Fruit fly (Drosophila melanogaster) whole organism, embryonic: ENCODE measurements around the gene wrd.
A peak's percentile ranks its signal among the peaks of the same experiment; 100 is the strongest.

Experiments used
- B-H1 ChIP-seq: fragments of 200-800 bp; sonication (Bioruptor generic); IDR thresholded peaks from 3 replicates; pipeline ENCODE4 v1.3.6; 2022; ENCODE audit warnings: missing biosample characterization, missing genetic modification characterization
- C15 ChIP-seq: fragments of 200-800 bp; sonication (Bioruptor generic); IDR thresholded peaks from 3 replicates; pipeline ENCODE4 v1.3.6; 2022; ENCODE audit warnings: missing biosample characterization, missing genetic modification characterization
- CG10565 ChIP-seq: fragments of 200-800 bp; sonication (Bioruptor generic); optimal IDR thresholded peaks from 3 replicates; lab custom pipeline; 2016; ENCODE audit warnings: missing biosample characterization, mild to moderate bottlenecking, missing genetic modification characterization
- CG11093 ChIP-seq: fragments of 200-800 bp; sonication (Bioruptor generic); IDR thresholded peaks from 3 replicates; pipeline ENCODE4 v1.3.6; 2022; ENCODE audit warnings: missing biosample characterization, missing genetic modification characterization
- CG11696 ChIP-seq: fragments of 200-800 bp; sonication (Bioruptor generic); IDR thresholded peaks from 2 replicates; pipeline ENCODE4 v1.3.6; 2022; ENCODE audit warnings: missing biosample characterization, missing genetic modification characterization
- CG11723 ChIP-seq: fragments of 200-800 bp; sonication (Bioruptor generic); optimal IDR thresholded peaks from 2 replicates; lab custom pipeline; 2017; ENCODE audit warnings: missing biosample characterization, mild to moderate bottlenecking, missing genetic modification characterization
- CG1233 ChIP-seq: fragments of 200-800 bp; sonication (Bioruptor generic); optimal IDR thresholded peaks from 4 replicates; lab custom pipeline; 2018; ENCODE audit warnings: missing biosample characterization, mild to moderate bottlenecking, missing genetic modification characterization
- CG13624 ChIP-seq: fragments of 200-800 bp; sonication (Bioruptor generic); optimal IDR thresholded peaks from 2 replicates; lab custom pipeline; 2016; ENCODE audit warnings: missing biosample characterization, missing genetic modification characterization
- CG14014 ChIP-seq: fragments of 200-800 bp; sonication (Bioruptor generic); IDR thresholded peaks from 2 replicates; pipeline ENCODE4 v1.3.6; 2022; ENCODE audit warnings: missing biosample characterization, missing genetic modification characterization
- CG14050 ChIP-seq: fragments of 200-800 bp; sonication (Bioruptor generic); IDR thresholded peaks from 3 replicates; pipeline ENCODE4 v1.3.6; 2022; ENCODE audit warnings: missing biosample characterization, missing genetic modification characterization
- CG17186 ChIP-seq: fragments of 200-800 bp; sonication (Bioruptor generic); optimal IDR thresholded peaks from 3 replicates; lab custom pipeline; 2017; ENCODE audit warnings: missing biosample characterization, missing genetic modification reagents, missing genetic modification characterization
- CG3065 ChIP-seq: fragments of 200-800 bp; sonication (Bioruptor generic); optimal IDR thresholded peaks from 2 replicates; lab custom pipeline; 2016; ENCODE audit warnings: missing biosample characterization, missing genetic modification characterization
- CG33557 ChIP-seq: fragments of 200-800 bp; sonication (Bioruptor generic); optimal IDR thresholded peaks from 2 replicates; lab custom pipeline; 2019; ENCODE audit warnings: missing biosample characterization, mild to moderate bottlenecking, missing genetic modification characterization, moderate library complexity
- CG4282 ChIP-seq: fragments of 200-800 bp; sonication (Bioruptor generic); optimal IDR thresholded peaks from 2 replicates; lab custom pipeline; 2016; ENCODE audit warnings: missing biosample characterization, missing genetic modification characterization
- CG43689 ChIP-seq: fragments of 200-800 bp; sonication (Bioruptor generic); IDR thresholded peaks from 2 replicates; pipeline ENCODE4 v1.3.6; 2022; ENCODE audit warnings: missing biosample characterization, missing genetic modification characterization
- CG6175 ChIP-seq: fragments of 200-800 bp; sonication (Bioruptor generic); IDR thresholded peaks from 3 replicates; pipeline ENCODE4 v1.3.6; 2022; ENCODE audit warnings: missing biosample characterization, missing genetic modification characterization
- CG6854 ChIP-seq: fragments of 200-800 bp; sonication (Bioruptor generic); optimal IDR thresholded peaks from 3 replicates; lab custom pipeline; 2017; ENCODE audit warnings: missing biosample characterization, mild to moderate bottlenecking, missing genetic modification characterization
- CoRest ChIP-seq: fragments of 200-800 bp; sonication (Bioruptor generic); optimal IDR thresholded peaks from 3 replicates; lab custom pipeline; 2018; ENCODE audit warnings: missing biosample characterization, mild to moderate bottlenecking, missing genetic modification characterization, moderate library complexity
- Ets97D ChIP-seq: fragments of 200-800 bp; sonication (Bioruptor generic); optimal IDR thresholded peaks from 3 replicates; lab custom pipeline; 2016; ENCODE audit warnings: missing biosample characterization, missing genetic modification characterization
- Hr39 ChIP-seq: fragments of >200 bp; optimal IDR thresholded peaks from 2 replicates; lab custom pipeline; 2017
- Med ChIP-seq: fragments of 200-800 bp; sonication (Bioruptor generic); peaks from one replicate; lab custom pipeline; 2016; ENCODE audit warnings: missing biosample characterization, missing genetic modification characterization, mild to moderate bottlenecking, inconsistent platforms, moderate library complexity
- Myb ChIP-seq: fragments of 200-800 bp; sonication (Bioruptor generic); optimal IDR thresholded peaks from 2 replicates; lab custom pipeline; 2016; ENCODE audit warnings: missing biosample characterization, missing genetic modification characterization
- Nf-YC ChIP-seq: fragments of 200-800 bp; optimal IDR thresholded peaks from 3 replicates; lab custom pipeline; 2019; ENCODE audit warnings: missing biosample characterization, mild to moderate bottlenecking, missing genetic modification characterization, moderate library complexity
- Sin3A ChIP-seq: fragments of >200 bp; optimal IDR thresholded peaks from 2 replicates; lab custom pipeline; 2018
- Sry-δ ChIP-seq: fragments of 200-800 bp; sonication (Bioruptor generic); optimal IDR thresholded peaks from 2 replicates; lab custom pipeline; 2016; ENCODE audit warnings: missing biosample characterization, missing genetic modification characterization
- TFAM ChIP-seq: fragments of 200-800 bp; sonication (Bioruptor generic); optimal IDR thresholded peaks from 2 replicates; lab custom pipeline; 2017; ENCODE audit warnings: missing biosample characterization, missing genetic modification characterization, inconsistent platforms
- ab ChIP-seq: fragments of 200-800 bp; sonication (Bioruptor generic); optimal IDR thresholded peaks from 2 replicates; lab custom pipeline; 2016; ENCODE audit warnings: missing biosample characterization, missing genetic modification characterization
- amos ChIP-seq: fragments of 200-800 bp; sonication (Bioruptor generic); IDR thresholded peaks from 2 replicates; pipeline ENCODE4 v1.3.6; 2022; ENCODE audit warnings: missing biosample characterization, missing genetic modification characterization; ENCODE audit not compliant: partially characterized antibody
- ara ChIP-seq: fragments of 200-800 bp; sonication (Bioruptor generic); IDR thresholded peaks from 2 replicates; pipeline ENCODE4 v1.3.6; 2022; ENCODE audit warnings: missing biosample characterization, missing genetic modification characterization
- az2 ChIP-seq: fragments of 200-800 bp; sonication (Bioruptor generic); optimal IDR thresholded peaks from 3 replicates; lab custom pipeline; 2016; ENCODE audit warnings: missing biosample characterization, missing genetic modification characterization
- ci ChIP-seq: fragments of 200-800 bp; sonication (Bioruptor generic); IDR thresholded peaks from 3 replicates; pipeline ENCODE4 v1.3.6; 2022; ENCODE audit warnings: missing biosample characterization, missing genetic modification characterization
- grn ChIP-seq: fragments of 200-800 bp; sonication (Bioruptor generic); optimal IDR thresholded peaks from 3 replicates; lab custom pipeline; 2017; ENCODE audit warnings: missing biosample characterization, missing genetic modification characterization
- insv ChIP-seq, 2 experiments: fragments of 200-800 bp; sonication (Bioruptor generic); optimal IDR thresholded peaks; 3 replicates each; lab custom pipeline; 2016 to 2018; ENCODE audit warnings: missing biosample characterization in 2 of 2, missing genetic modification characterization in 2 of 2
- luna ChIP-seq: fragments of 200-800 bp; sonication (Bioruptor generic); optimal IDR thresholded peaks from 2 replicates; lab custom pipeline; 2016; ENCODE audit warnings: missing biosample characterization, missing genetic modification characterization
- prd ChIP-seq, 3 experiments: fragments of >200 bp in 2 of 3; fragments of 200-800 bp in 1 of 3; sonication (Bioruptor generic) in 1 of 3; optimal IDR thresholded peaks in 2 of 3; IDR thresholded peaks in 1 of 3; 2 replicates in 2 of 3; 3 replicates in 1 of 3; pipeline versions ENCODE4 v1.3.6 to Lab custom; 2017 to 2022; ENCODE audit warnings: missing biosample characterization in 1 of 3, missing genetic modification characterization in 1 of 3
- pum ChIP-seq: fragments of 200-800 bp; sonication (Bioruptor generic); optimal IDR thresholded peaks from 2 replicates; lab custom pipeline; 2016; ENCODE audit warnings: missing biosample characterization, missing genetic modification characterization
- ro ChIP-seq: fragments of 200-800 bp; sonication (Bioruptor generic); IDR thresholded peaks from 2 replicates; pipeline ENCODE4 v1.3.6; 2022; ENCODE audit warnings: missing biosample characterization, missing genetic modification characterization
- seq ChIP-seq: fragments of 200-800 bp; sonication (Bioruptor generic); IDR thresholded peaks from 2 replicates; pipeline ENCODE4 v1.3.6; 2022; ENCODE audit warnings: missing biosample characterization, missing genetic modification characterization
- shn ChIP-seq: fragments of 200-800 bp; sonication (Bioruptor generic); optimal IDR thresholded peaks from 3 replicates; lab custom pipeline; 2016; ENCODE audit warnings: missing biosample characterization, missing genetic modification characterization
- ssp ChIP-seq: fragments of 200-800 bp; sonication (Bioruptor generic); IDR thresholded peaks from 2 replicates; pipeline ENCODE4 v1.3.6; 2022; ENCODE audit warnings: missing biosample characterization, missing genetic modification characterization
- tap ChIP-seq: fragments of 200-800 bp; optimal IDR thresholded peaks from 3 replicates; lab custom pipeline; 2019; ENCODE audit warnings: missing biosample characterization, mild to moderate bottlenecking, missing genetic modification characterization, moderate library complexity
- ttk ChIP-seq: fragments of 200-800 bp; sonication (Bioruptor generic); IDR thresholded peaks from 2 replicates; pipeline ENCODE4 v2.1.2; 2022; ENCODE audit warnings: missing biosample characterization, missing genetic modification characterization
- z ChIP-seq: fragments of 200-800 bp; sonication (Bioruptor generic); IDR thresholded peaks from 3 replicates; pipeline ENCODE4 v1.3.6; 2022; ENCODE audit warnings: missing biosample characterization, missing genetic modification characterization

wrd gene

DNA sequence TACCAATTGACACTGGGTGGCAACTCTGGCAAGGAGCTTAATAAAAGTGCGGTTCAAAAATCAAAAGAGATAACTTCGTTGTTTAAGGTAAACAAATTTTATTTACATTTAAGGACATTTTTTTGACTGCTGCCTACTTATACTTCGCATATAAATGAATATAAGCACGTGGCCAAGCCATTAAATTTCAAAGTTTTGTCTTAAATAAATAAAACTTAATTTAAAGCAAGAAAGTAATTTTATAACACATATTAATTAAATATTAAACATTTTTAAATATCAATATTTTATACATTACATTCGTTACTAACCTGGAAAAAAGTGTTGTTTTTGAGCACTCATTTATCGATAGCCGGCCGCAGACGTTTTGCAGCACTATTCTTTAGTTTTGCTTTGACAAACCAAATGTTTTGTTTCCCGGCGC, 21.2 kb downstream of the wrd start, which contains the start of the genes CG12321 and MED17 (continued):
- TF ChIP-seq Sin3A (lab: Kevin White, UChicago): peak; percentile 5
- TF ChIP-seq insv (GFP tag; optimal IDR thresholded peaks at IDR 0.05; lab: Kevin White, UChicago): peak in 1 of 2 experiments; percentile 57
- TF ChIP-seq Sry-δ: peak; percentile 34
- TF ChIP-seq CG3065 (GFP tag; lab: Kevin White, UChicago): peak; percentile 82
- TF ChIP-seq CG11696 (GFP tag; lab: Robert Waterston, UW): peak; percentile 54; the same call in 1 of the 2 replicates
- peak; percentile 34 for TF ChIP-seq shn (GFP tag; lab: Kevin White, UChicago)
- peak; percentile 78 for TF ChIP-seq ttk
- TF ChIP-seq CG11723 (GFP tag; lab: Kevin White, UChicago): peak; percentile 82
- peak; percentile 60 for TF ChIP-seq CG13624 (GFP tag; lab: Kevin White, UChicago)
- TF ChIP-seq ara (GFP tag; lab: Robert Waterston, UW): peak; percentile 60
- peak; percentile 74; the same call in 2 of the 3 replicates for TF ChIP-seq C15 (GFP tag; lab: Robert Waterston, UW)
- peak; percentile 41 for TF ChIP-seq ab (GFP tag; lab: Kevin White, UChicago)
- peak; percentile 55 for TF ChIP-seq Ets97D
- peak; percentile 52 for TF ChIP-seq tap (tag; lab: Kevin White, UChicago)
- no peak for TF ChIP-seq prd (optimal IDR thresholded peaks at IDR 0.05; lab: Kevin White, UChicago)
- peak; percentile 89 for TF ChIP-seq prd (GFP tag; IDR thresholded peaks at IDR 0.05; lab: Robert Waterston, UW)
- no peak for TF ChIP-seq Hr39 (lab: Kevin White, UChicago)
- peak; percentile 87 for TF ChIP-seq ssp (GFP tag; lab: Robert Waterston, UW)
- TF ChIP-seq CG1233: peak; percentile 79
- peak; percentile 41 for TF ChIP-seq CG10565 (GFP tag; lab: Kevin White, UChicago)
- TF ChIP-seq ci: no peak; the same call in 1 of the 3 replicates
- peak; percentile 80 for TF ChIP-seq CG11093
- peak; percentile 75 for TF ChIP-seq seq (GFP tag; lab: Robert Waterston, UW)
- peak; percentile 95 for TF ChIP-seq CoRest
- TF ChIP-seq B-H1 (GFP tag; lab: Robert Waterston, UW): peak; percentile 73
- TF ChIP-seq CG33557 (GFP tag; lab: Kevin White, UChicago): peak; percentile 72
- TF ChIP-seq luna: no peak
- TF ChIP-seq pum (GFP tag; lab: Kevin White, UChicago): peak; percentile 31
- TF ChIP-seq CG6175: peak; percentile 79; the same call in 2 of the 3 replicates
- peak; percentile 72 for TF ChIP-seq Nf-YC (tag; lab: Kevin White, UChicago)

DNA sequence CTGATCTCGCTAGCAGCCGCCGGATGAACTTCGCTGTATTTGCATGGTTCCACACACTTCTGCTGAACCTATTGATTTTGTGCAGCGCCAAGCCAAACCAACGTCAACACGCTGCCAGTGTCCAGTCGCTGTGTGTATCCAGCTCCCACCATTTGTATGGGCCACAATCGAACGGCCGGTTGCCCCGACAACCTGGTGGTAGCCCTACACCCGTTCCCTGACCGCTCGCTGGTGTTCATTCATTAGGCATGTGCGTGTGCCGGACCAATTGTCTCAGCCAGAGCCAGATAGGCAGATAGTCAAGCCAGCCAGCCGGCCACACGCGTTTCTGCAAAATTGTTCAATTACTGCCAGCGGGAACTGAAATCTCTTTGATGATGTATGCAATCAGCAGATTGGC, 24.3 kb downstream of the wrd start, which contains the start of gene CG14313:
CG14313 (minus strand) TSS at position 101 of the 400 bp plus-strand sequence.
- TF ChIP-seq Med: peak; percentile 32
- no peak for TF ChIP-seq CG17186 (GFP tag; lab: Kevin White, UChicago)
- no peak for TF ChIP-seq CG43689 (GFP tag; lab: Robert Waterston, UW)
- TF ChIP-seq amos: peak; percentile 7; the same call in 1 of the 2 replicates
- no peak for TF ChIP-seq az2 (GFP tag; lab: Kevin White, UChicago)
- no peak for TF ChIP-seq CG4282
- no peak for TF ChIP-seq TFAM
- no peak for TF ChIP-seq grn (GFP tag; lab: Kevin White, UChicago)
- TF ChIP-seq z (GFP tag; lab: Robert Waterston, UW): 0 out of 3 replicates have a peak, but pooled peaks have one; percentile 6
- no peak for TF ChIP-seq CG14050
- TF ChIP-seq ro (GFP tag; lab: Robert Waterston, UW): no peak

DNA sequence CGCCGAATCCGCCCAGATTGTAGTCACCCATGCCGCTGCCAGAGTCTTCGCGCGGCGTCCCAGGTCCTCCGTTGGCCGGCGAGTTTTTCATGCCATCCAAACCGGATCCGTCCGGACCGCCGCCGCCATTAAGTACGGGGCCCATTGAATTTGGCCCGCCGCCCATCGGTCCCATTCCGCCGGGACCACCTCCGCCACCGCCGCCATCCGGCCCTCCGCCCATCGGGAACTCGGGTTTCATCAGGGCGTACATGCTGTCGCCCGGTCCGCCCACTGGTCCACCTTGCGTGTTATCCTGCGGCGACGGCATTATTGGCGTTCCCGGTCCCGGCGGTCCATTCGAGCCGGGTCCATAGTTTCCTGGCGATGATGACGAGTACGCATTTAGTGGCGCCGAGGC, 27.7 kb downstream of the wrd start:
- TF ChIP-seq Med: peak; percentile 42
- TF ChIP-seq CG6854 (GFP tag; lab: Kevin White, UChicago): no peak
- no peak for TF ChIP-seq Myb (GFP tag; lab: Kevin White, UChicago)
- no peak for TF ChIP-seq CG14014 (GFP tag; lab: Robert Waterston, UW)
- TF ChIP-seq, all 482 proteins: peak for 1
